Fruit fly (Drosophila melanogaster) whole organism, embryonic: ENCODE results near the gene Mvb12.

ENCODE experiments used
- Antp ChIP-seq: fragments of 200-800 bp; sonication (Bioruptor generic); optimal IDR thresholded peaks from 3 replicates; lab custom pipeline; 2016; ENCODE audit warnings: missing biosample characterization, missing genetic modification characterization
- Asciz ChIP-seq: fragments of 200-800 bp; sonication (Bioruptor generic); optimal IDR thresholded peaks from 2 replicates; lab custom pipeline; 2017; ENCODE audit warnings: missing biosample characterization, mild to moderate bottlenecking, missing genetic modification characterization, missing genetic modification reagents
- BEAF-32 ChIP-seq: fragments of 200-800 bp; sonication (Bioruptor generic); optimal IDR thresholded peaks from 3 replicates; lab custom pipeline; 2017; ENCODE audit warnings: missing biosample characterization, missing genetic modification characterization, mild to moderate bottlenecking, moderate library complexity, missing genetic modification reagents
- Bdp1 ChIP-seq: fragments of 200-800 bp; sonication (Bioruptor generic); optimal IDR thresholded peaks from 3 replicates; lab custom pipeline; 2016; ENCODE audit warnings: missing biosample characterization, missing genetic modification characterization
- CG11560 ChIP-seq: fragments of 200-800 bp; sonication (Bioruptor generic); IDR thresholded peaks from 3 replicates; pipeline ENCODE4 v1.3.6; 2022; ENCODE audit warnings: missing biosample characterization, missing genetic modification characterization
- CG12219 ChIP-seq: fragments of 200-800 bp; sonication (Bioruptor generic); optimal IDR thresholded peaks from 3 replicates; lab custom pipeline; 2018; ENCODE audit warnings: missing biosample characterization, mild to moderate bottlenecking, missing genetic modification characterization
- CG12236 ChIP-seq: fragments of 200-800 bp; sonication (Bioruptor generic); optimal IDR thresholded peaks from 2 replicates; lab custom pipeline; 2016; ENCODE audit warnings: missing biosample characterization, missing genetic modification characterization
- CG12744 ChIP-seq: fragments of 200-800 bp; sonication (Bioruptor generic); optimal IDR thresholded peaks from 2 replicates; lab custom pipeline; 2016; ENCODE audit warnings: missing biosample characterization, missing genetic modification characterization
- CG14050 ChIP-seq: fragments of 200-800 bp; sonication (Bioruptor generic); IDR thresholded peaks from 3 replicates; pipeline ENCODE4 v1.3.6; 2022; ENCODE audit warnings: missing biosample characterization, missing genetic modification characterization
- CG14860 ChIP-seq: fragments of 200-800 bp; sonication (Bioruptor generic); IDR thresholded peaks from 3 replicates; pipeline ENCODE4 v1.3.6; 2022; ENCODE audit warnings: missing biosample characterization, missing genetic modification characterization; ENCODE audit not compliant: partially characterized antibody
- CG1602 ChIP-seq: fragments of 200-800 bp; sonication (Bioruptor generic); optimal IDR thresholded peaks from 3 replicates; lab custom pipeline; 2016; ENCODE audit warnings: missing biosample characterization, missing genetic modification characterization
- CG1603 ChIP-seq: fragments of 200-800 bp; sonication (Bioruptor generic); optimal IDR thresholded peaks from 2 replicates; lab custom pipeline; 2019; ENCODE audit warnings: missing biosample characterization, mild to moderate bottlenecking, missing genetic modification characterization, moderate library complexity
- CG16815 ChIP-seq: fragments of 200-800 bp; sonication (Bioruptor generic); optimal IDR thresholded peaks from 3 replicates; lab custom pipeline; 2017; ENCODE audit warnings: missing biosample characterization, mild to moderate bottlenecking, missing genetic modification characterization
- CG17385 ChIP-seq: fragments of 200-800 bp; sonication (Bioruptor generic); optimal IDR thresholded peaks from 3 replicates; lab custom pipeline; 2018; ENCODE audit warnings: missing biosample characterization, mild to moderate bottlenecking, missing genetic modification characterization
- CG2712 ChIP-seq: fragments of 200-800 bp; optimal IDR thresholded peaks from 3 replicates; lab custom pipeline; 2019; ENCODE audit warnings: missing biosample characterization, mild to moderate bottlenecking, missing genetic modification characterization, moderate library complexity
- CG3163 ChIP-seq: fragments of 200-800 bp; sonication (Bioruptor generic); optimal IDR thresholded peaks from 3 replicates; lab custom pipeline; 2016; ENCODE audit warnings: missing biosample characterization, missing genetic modification characterization
- CG32532 ChIP-seq: fragments of 200-800 bp; sonication (Bioruptor generic); IDR thresholded peaks from 2 replicates; pipeline ENCODE4 v1.3.6; 2022; ENCODE audit warnings: missing biosample characterization, missing genetic modification characterization
- CG32772 ChIP-seq: fragments of 200-800 bp; sonication (Bioruptor generic); IDR thresholded peaks from 2 replicates; pipeline ENCODE4 v1.3.6; 2022; ENCODE audit warnings: missing biosample characterization, missing genetic modification characterization
- CG7928 ChIP-seq: fragments of 200-800 bp; sonication (Bioruptor generic); optimal IDR thresholded peaks from 2 replicates; lab custom pipeline; 2017; ENCODE audit warnings: missing biosample characterization, mild to moderate bottlenecking, missing genetic modification characterization
- CG7987 ChIP-seq: fragments of 200-800 bp; sonication (Bioruptor generic); optimal IDR thresholded peaks from 2 replicates; lab custom pipeline; 2018; ENCODE audit warnings: missing biosample characterization, mild to moderate bottlenecking, missing genetic modification characterization, moderate library complexity
- D19B ChIP-seq: fragments of 200-800 bp; sonication (Bioruptor generic); optimal IDR thresholded peaks from 2 replicates; lab custom pipeline; 2017; ENCODE audit warnings: missing biosample characterization, mild to moderate bottlenecking, missing genetic modification characterization
- Deaf1 ChIP-seq: fragments of 200-800 bp; optimal IDR thresholded peaks from 3 replicates; lab custom pipeline; 2019; ENCODE audit warnings: missing biosample characterization, mild to moderate bottlenecking, missing genetic modification characterization, moderate library complexity
- Doc3 ChIP-seq: fragments of 200-800 bp; sonication (Bioruptor generic); IDR thresholded peaks from 3 replicates; pipeline ENCODE4 v1.3.6; 2022; ENCODE audit warnings: missing biosample characterization, missing genetic modification characterization; ENCODE audit not compliant: partially characterized antibody
- ERR ChIP-seq: fragments of 200-800 bp; sonication (Bioruptor generic); optimal IDR thresholded peaks from 2 replicates; lab custom pipeline; 2016; ENCODE audit warnings: missing biosample characterization, missing genetic modification characterization
- Hr78 ChIP-seq, 2 experiments: fragments of 200-800 bp in 1 of 2; fragments of >200 bp in 1 of 2; sonication (Bioruptor generic) in 1 of 2; optimal IDR thresholded peaks; 2 replicates each; lab custom pipeline; 2017 to 2019; ENCODE audit warnings: missing biosample characterization in 2 of 2, missing genetic modification characterization in 2 of 2, mild to moderate bottlenecking in 1 of 2, moderate library complexity in 1 of 2
- Meics ChIP-seq: fragments of 200-800 bp; sonication (Bioruptor generic); optimal IDR thresholded peaks from 2 replicates; lab custom pipeline; 2017; ENCODE audit warnings: missing biosample characterization, mild to moderate bottlenecking, missing genetic modification characterization
- Myb ChIP-seq: fragments of 200-800 bp; sonication (Bioruptor generic); optimal IDR thresholded peaks from 2 replicates; lab custom pipeline; 2016; ENCODE audit warnings: missing biosample characterization, missing genetic modification characterization
- NC2β ChIP-seq: fragments of 200-800 bp; sonication (Bioruptor generic); optimal IDR thresholded peaks from 2 replicates; lab custom pipeline; 2016; ENCODE audit warnings: missing biosample characterization, missing genetic modification characterization
- NFAT ChIP-seq: fragments of 200-800 bp; sonication (Bioruptor generic); IDR thresholded peaks from 2 replicates; pipeline ENCODE4 v1.3.6; 2022; ENCODE audit warnings: missing biosample characterization, missing genetic modification characterization
- Rfx ChIP-seq: fragments of 200-800 bp; sonication (Bioruptor generic); IDR thresholded peaks from 2 replicates; pipeline ENCODE4 v1.3.6; 2022; ENCODE audit warnings: missing biosample characterization, missing genetic modification characterization
- Rx ChIP-seq: fragments of 200-800 bp; sonication (Bioruptor generic); IDR thresholded peaks from 2 replicates; pipeline ENCODE4 v1.3.6; 2022; ENCODE audit warnings: missing biosample characterization, missing genetic modification characterization
- Sox102F ChIP-seq: fragments of 200-800 bp; sonication (Bioruptor generic); optimal IDR thresholded peaks from 2 replicates; lab custom pipeline; 2018; ENCODE audit warnings: missing biosample characterization, mild to moderate bottlenecking, missing genetic modification characterization, moderate library complexity
- abd-A ChIP-seq: fragments of 200-800 bp; sonication (Bioruptor generic); optimal IDR thresholded peaks from 3 replicates; lab custom pipeline; 2019; ENCODE audit warnings: missing biosample characterization, mild to moderate bottlenecking, missing genetic modification characterization, moderate library complexity
- ash1 ChIP-seq: fragments of 200-800 bp; sonication (Bioruptor generic); optimal IDR thresholded peaks from 2 replicates; lab custom pipeline; 2018; ENCODE audit warnings: missing biosample characterization, mild to moderate bottlenecking, missing genetic modification characterization
- bcd ChIP-seq: fragments of 200-800 bp; sonication (Bioruptor generic); optimal IDR thresholded peaks from 2 replicates; lab custom pipeline; 2017; ENCODE audit warnings: missing biosample characterization, mild to moderate bottlenecking, missing genetic modification characterization
- bowl ChIP-seq: fragments of 200-800 bp; sonication (Bioruptor generic); IDR thresholded peaks from 2 replicates; pipeline ENCODE4 v1.3.6; 2022; ENCODE audit warnings: missing biosample characterization, missing genetic modification characterization
- cad ChIP-seq: fragments of >200 bp; optimal IDR thresholded peaks from 2 replicates; lab custom pipeline; 2017; ENCODE audit warnings: missing biosample characterization, missing genetic modification characterization
- cato ChIP-seq: fragments of 200-800 bp; sonication (Bioruptor generic); optimal IDR thresholded peaks from 2 replicates; lab custom pipeline; 2016; ENCODE audit warnings: missing biosample characterization, missing genetic modification characterization, borderline replicate concordance
- chinmo ChIP-seq: fragments of 200-800 bp; sonication (Bioruptor generic); IDR thresholded peaks from 4 replicates; pipeline ENCODE4 v1.3.6; 2022; ENCODE audit warnings: missing biosample characterization, missing genetic modification characterization; ENCODE audit not compliant: partially characterized antibody
- dpn ChIP-seq, 2 experiments: fragments of 200-800 bp; sonication (Bioruptor generic); optimal IDR thresholded peaks; 3 replicates each; lab custom pipeline; 2016; ENCODE audit warnings: missing biosample characterization in 2 of 2, missing genetic modification characterization in 2 of 2
- esg ChIP-seq: fragments of 200-800 bp; sonication (Bioruptor generic); conservative IDR thresholded peaks from 2 replicates; pipeline ENCODE4 v1.3.6; 2022; ENCODE audit warnings: missing biosample characterization, missing genetic modification characterization
- fd3F ChIP-seq: fragments of 200-800 bp; sonication (Bioruptor generic); optimal IDR thresholded peaks from 2 replicates; lab custom pipeline; 2018; ENCODE audit warnings: missing biosample characterization, mild to moderate bottlenecking, missing genetic modification characterization, moderate library complexity
- fd96Cb ChIP-seq: fragments of 200-800 bp; sonication (Bioruptor generic); optimal IDR thresholded peaks from 2 replicates; lab custom pipeline; 2018; ENCODE audit warnings: missing biosample characterization, mild to moderate bottlenecking, missing genetic modification characterization, moderate library complexity
- gsb ChIP-seq: fragments of 200-800 bp; sonication (Bioruptor generic); IDR thresholded peaks from 2 replicates; pipeline ENCODE4 v1.3.6; 2022; ENCODE audit warnings: missing biosample characterization, missing genetic modification characterization
- gsb-n ChIP-seq: fragments of 200-800 bp; sonication (Bioruptor generic); optimal IDR thresholded peaks from 3 replicates; lab custom pipeline; 2018; ENCODE audit warnings: missing biosample characterization, mild to moderate bottlenecking, missing genetic modification characterization
- lov ChIP-seq, 2 experiments: fragments of 200-800 bp in 1 of 2; fragments of >200 bp in 1 of 2; sonication (Bioruptor generic) in 1 of 2; IDR thresholded peaks in 1 of 2; optimal IDR thresholded peaks in 1 of 2; 2 replicates in 1 of 2; 3 replicates in 1 of 2; pipeline versions ENCODE4 v1.3.6 to Lab custom; 2017 to 2022; ENCODE audit warnings: missing biosample characterization in 1 of 2, missing genetic modification characterization in 1 of 2
- phol ChIP-seq: fragments of 200-800 bp; sonication (Bioruptor generic); optimal IDR thresholded peaks from 3 replicates; lab custom pipeline; 2018; ENCODE audit warnings: missing biosample characterization, mild to moderate bottlenecking, missing genetic modification characterization, moderate library complexity
- prd ChIP-seq, 3 experiments: fragments of >200 bp in 2 of 3; fragments of 200-800 bp in 1 of 3; sonication (Bioruptor generic) in 1 of 3; optimal IDR thresholded peaks in 2 of 3; IDR thresholded peaks in 1 of 3; 2 replicates in 2 of 3; 3 replicates in 1 of 3; pipeline versions ENCODE4 v1.3.6 to Lab custom; 2017 to 2022; ENCODE audit warnings: missing biosample characterization in 1 of 3, missing genetic modification characterization in 1 of 3
- schlank ChIP-seq: fragments of 200-800 bp; sonication (Bioruptor generic); optimal IDR thresholded peaks from 2 replicates; lab custom pipeline; 2018; ENCODE audit warnings: missing biosample characterization, mild to moderate bottlenecking, missing genetic modification characterization
- trem ChIP-seq: fragments of 200-800 bp; optimal IDR thresholded peaks from 3 replicates; lab custom pipeline; 2019; ENCODE audit warnings: missing biosample characterization, mild to moderate bottlenecking, missing genetic modification characterization, moderate library complexity

Mvb12 gene

DNA sequence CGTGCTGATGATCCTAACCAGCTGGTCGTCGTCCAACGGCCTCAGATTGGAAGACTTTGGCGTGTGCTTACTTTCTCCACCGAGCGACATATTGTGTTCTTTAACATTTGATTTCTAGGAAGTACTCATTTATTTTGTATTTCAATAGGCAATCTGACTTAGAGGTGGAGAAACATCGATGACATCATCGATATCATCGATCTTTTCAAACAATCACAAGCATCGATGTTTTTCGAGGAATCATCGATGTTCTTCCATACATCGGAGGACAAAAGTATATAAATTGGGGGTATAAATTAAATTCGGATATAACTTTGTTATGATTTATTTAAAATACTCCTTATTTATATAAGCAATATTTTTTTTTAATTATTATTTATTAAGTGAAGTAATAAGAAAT lies 10.8 kb downstream of the Mvb12 start, which contains the start of gene Swt1 (continued):
- TF ChIP-seq CG12219 (GFP tag; lab: Kevin White, UChicago), result no peak
- no peak for TF ChIP-seq CG12744 (GFP tag; lab: Kevin White, UChicago)
- peak; percentile 44 for TF ChIP-seq CG1603 (tag; lab: Kevin White, UChicago)
- no peak for TF ChIP-seq NC2β (GFP tag; lab: Kevin White, UChicago)
- TF ChIP-seq abd-A, result no peak
- no peak for TF ChIP-seq Asciz (GFP tag; lab: Kevin White, UChicago)
- TF ChIP-seq CG14050, result no peak
- no peak for TF ChIP-seq gsb (GFP tag; lab: Robert Waterston, UW)
- no peak for TF ChIP-seq Deaf1 (tag; lab: Kevin White, UChicago)
- no peak for TF ChIP-seq dpn (GFP tag; optimal IDR thresholded peaks at IDR 0.05; lab: Kevin White, UChicago)
- TF ChIP-seq trem (tag; lab: Kevin White, UChicago), result peak; percentile 38
- TF ChIP-seq ash1 (GFP tag; lab: Kevin White, UChicago), result no peak
- peak; percentile 88 for TF ChIP-seq Doc3
- TF ChIP-seq Bdp1, result no peak
- no peak for TF ChIP-seq prd (optimal IDR thresholded peaks at IDR 0.05; lab: Kevin White, UChicago)
- no peak for TF ChIP-seq prd (GFP tag; IDR thresholded peaks at IDR 0.05; lab: Robert Waterston, UW)
- no peak for TF ChIP-seq CG3163 (GFP tag; lab: Kevin White, UChicago)
- TF ChIP-seq Sox102F (GFP tag; lab: Kevin White, UChicago), result no peak
- no peak for TF ChIP-seq gsb-n (tag; lab: Kevin White, UChicago)
- no peak for TF ChIP-seq CG7928 (GFP tag; lab: Kevin White, UChicago)
- TF ChIP-seq schlank (tag; lab: Kevin White, UChicago), result no peak
- TF ChIP-seq NFAT (GFP tag; lab: Robert Waterston, UW), result no peak
- no peak for TF ChIP-seq Meics (GFP tag; lab: Kevin White, UChicago)
- TF ChIP-seq phol (tag; lab: Kevin White, UChicago), result no peak
- no peak for TF ChIP-seq Antp
- TF ChIP-seq CG12236 (GFP tag; lab: Kevin White, UChicago), result no peak
- TF ChIP-seq Myb (GFP tag; lab: Kevin White, UChicago), result no peak
- TF ChIP-seq esg, result no peak
- no peak for TF ChIP-seq CG32532
- TF ChIP-seq CG11560, result no peak
- TF ChIP-seq Rx (GFP tag; lab: Robert Waterston, UW), result no peak
- no peak for TF ChIP-seq fd96Cb (tag; lab: Kevin White, UChicago)
- no peak for TF ChIP-seq CG16815 (GFP tag; lab: Kevin White, UChicago)
- no peak for TF ChIP-seq fd3F (GFP tag; lab: Kevin White, UChicago)
- no peak for TF ChIP-seq CG1602 (GFP tag; lab: Kevin White, UChicago)
- no peak for TF ChIP-seq CG32772 (GFP tag; lab: Robert Waterston, UW)
- TF ChIP-seq CG17385 (GFP tag; lab: Kevin White, UChicago), result no peak
- peak; percentile 44; the same call in 1 of the 2 replicates for TF ChIP-seq Rfx (GFP tag; lab: Robert Waterston, UW)
- TF ChIP-seq bowl (GFP tag; lab: Robert Waterston, UW), result no peak
- TF ChIP-seq ERR (GFP tag; lab: Kevin White, UChicago), result no peak
- no peak for TF ChIP-seq cato
- peak; percentile 28; the same call in 1 of the 4 replicates for TF ChIP-seq chinmo
- peak; percentile 89 for TF ChIP-seq CG14860 (GFP tag; lab: Robert Waterston, UW)
- no peak for TF ChIP-seq D19B (GFP tag; lab: Kevin White, UChicago)
- no peak for TF ChIP-seq lov (optimal IDR thresholded peaks at IDR 0.05; lab: Kevin White, UChicago)
- TF ChIP-seq lov (GFP tag; IDR thresholded peaks at IDR 0.05; lab: Robert Waterston, UW), result no peak
- TF ChIP-seq bcd (GFP tag; lab: Kevin White, UChicago), result no peak
- peak; percentile 17 for TF ChIP-seq CG2712 (tag; lab: Kevin White, UChicago)
- TF ChIP-seq Hr78 (GFP tag; optimal IDR thresholded peaks at IDR 0.05; lab: Kevin White, UChicago), result no peak
- peak; percentile 81 for TF ChIP-seq BEAF-32 (GFP tag; lab: Kevin White, UChicago)
- TF ChIP-seq cad (GFP tag; lab: Kevin White, UChicago), result no peak
- TF ChIP-seq CG7987 (GFP tag; lab: Kevin White, UChicago), result no peak
